Worm (Caenorhabditis elegans) whole organism, young adult: ENCODE data around the gene plk-1.

Experiments used
- B0019.2 ChIP-seq: fragments of 200-800 bp; sonication (Bioruptor generic); conservative IDR thresholded peaks from 2 replicates; pipeline ENCODE4 v1.3.6; 2022; ENCODE audit warnings: missing genetic modification reagents, missing genetic modification characterization, missing compliant biosample characterization
- B0035.1 ChIP-seq: sonication (generic microtip); optimal IDR thresholded peaks from 2 replicates; lab custom pipeline; 2016; ENCODE audit warnings: missing genetic modification characterization, mild to moderate bottlenecking, missing compliant biosample characterization, missing genotype, missing genetic modification reagents
- F10E7.11 ChIP-seq: sonication (generic microtip); optimal IDR thresholded peaks from 2 replicates; lab custom pipeline; 2017; ENCODE audit warnings: mild to moderate bottlenecking, missing genetic modification characterization, moderate library complexity, missing compliant biosample characterization
- F22D6.2 ChIP-seq: sonication (generic microtip); optimal IDR thresholded peaks from 2 replicates; lab custom pipeline; 2016; ENCODE audit warnings: mild to moderate bottlenecking, missing genetic modification characterization, missing compliant biosample characterization
- F49E8.2 ChIP-seq: sonication (generic microtip); optimal IDR thresholded peaks from 3 replicates; lab custom pipeline; 2017; ENCODE audit warnings: missing genetic modification characterization, mild to moderate bottlenecking, missing compliant biosample characterization, antibody characterized with exemption, moderate library complexity; ENCODE audit not compliant: insufficient read depth
- F52B5.7 ChIP-seq: sonication (generic microtip); optimal IDR thresholded peaks from 2 replicates; lab custom pipeline; 2016; ENCODE audit warnings: mild to moderate bottlenecking, missing genetic modification characterization, missing compliant biosample characterization
- F57C9.4 ChIP-seq: sonication (generic microtip); optimal IDR thresholded peaks from 2 replicates; lab custom pipeline; 2017; ENCODE audit warnings: mild to moderate bottlenecking, missing genetic modification characterization, missing compliant biosample characterization
- K11D2.4 ChIP-seq: fragments of 200-800 bp; sonication (Bioruptor generic); IDR thresholded peaks from 2 replicates; pipeline ENCODE4 v1.3.6; 2022; ENCODE audit warnings: missing genetic modification reagents, missing genetic modification characterization, missing compliant biosample characterization
- K12H6.12 ChIP-seq: fragments of 200-800 bp; sonication (Bioruptor generic); optimal IDR thresholded peaks from 2 replicates; lab custom pipeline; 2018; ENCODE audit warnings: mild to moderate bottlenecking, missing genetic modification characterization, missing compliant biosample characterization
- T26A5.8 ChIP-seq: sonication (generic microtip); optimal IDR thresholded peaks from 2 replicates; lab custom pipeline; 2016; ENCODE audit warnings: missing genetic modification characterization, missing compliant biosample characterization
- Y53F4B.3 ChIP-seq: fragments of 200-800 bp; sonication (Bioruptor generic); IDR thresholded peaks from 2 replicates; pipeline ENCODE4 v1.3.6; 2022; ENCODE audit warnings: missing genetic modification reagents, missing genetic modification characterization, missing compliant biosample characterization
- Y95B8A.8 ChIP-seq: fragments of 200-800 bp; sonication (Bioruptor generic); IDR thresholded peaks from 2 replicates; pipeline ENCODE4 v1.3.6; 2022; ENCODE audit warnings: missing genetic modification reagents, missing genetic modification characterization, missing compliant biosample characterization
- athp-1 ChIP-seq: sonication (generic microtip); optimal IDR thresholded peaks from 2 replicates; lab custom pipeline; 2017; ENCODE audit warnings: mild to moderate bottlenecking, missing genetic modification characterization, missing compliant biosample characterization
- ceh-40 ChIP-seq: fragments of 200-800 bp; sonication (Bioruptor generic); IDR thresholded peaks from 2 replicates; pipeline ENCODE4 v1.3.6; 2022; ENCODE audit warnings: missing genetic modification characterization, missing compliant biosample characterization
- ceh-58 ChIP-seq: fragments of 200-800 bp; sonication (Bioruptor generic); IDR thresholded peaks from 2 replicates; pipeline ENCODE4 v1.3.6; 2022; ENCODE audit warnings: missing genetic modification characterization, missing compliant biosample characterization
- ceh-79 ChIP-seq: sonication (generic microtip); optimal IDR thresholded peaks from 2 replicates; lab custom pipeline; 2017; ENCODE audit warnings: mild to moderate bottlenecking, missing genetic modification characterization, missing compliant biosample characterization
- ceh-91 ChIP-seq: fragments of 200-800 bp; sonication (Bioruptor generic); IDR thresholded peaks from 2 replicates; pipeline ENCODE4 v1.3.6; 2022; ENCODE audit warnings: missing genetic modification reagents, missing genetic modification characterization, missing compliant biosample characterization
- chd-7 ChIP-seq: sonication (generic microtip); optimal IDR thresholded peaks from 2 replicates; lab custom pipeline; 2016; ENCODE audit warnings: mild to moderate bottlenecking, missing genetic modification characterization, moderate library complexity, missing compliant biosample characterization
- dpff-1 ChIP-seq: sonication (generic microtip); optimal IDR thresholded peaks from 2 replicates; lab custom pipeline; 2017; ENCODE audit warnings: mild to moderate bottlenecking, missing genetic modification characterization, missing compliant biosample characterization
- ekl-4 ChIP-seq: fragments of 200-800 bp; sonication (Bioruptor generic); IDR thresholded peaks from 2 replicates; pipeline ENCODE4 v1.3.6; 2022; ENCODE audit warnings: missing genetic modification reagents, missing genetic modification characterization, missing compliant biosample characterization
- gei-17 ChIP-seq: fragments of 200-800 bp; sonication (Bioruptor generic); optimal IDR thresholded peaks from 2 replicates; lab custom pipeline; 2018; ENCODE audit warnings: mild to moderate bottlenecking, missing genetic modification characterization, missing compliant biosample characterization
- him-1 ChIP-seq: sonication (generic microtip); optimal IDR thresholded peaks from 2 replicates; lab custom pipeline; 2016; ENCODE audit warnings: missing genotype, missing genetic modification reagents, missing genetic modification characterization, missing compliant biosample characterization
- hlh-12 ChIP-seq: sonication (generic microtip); optimal IDR thresholded peaks from 2 replicates; lab custom pipeline; 2016; ENCODE audit warnings: missing genetic modification characterization, missing compliant biosample characterization
- hmg-1.2 ChIP-seq: fragments of 200-800 bp; sonication (Bioruptor generic); IDR thresholded peaks from 2 replicates; pipeline ENCODE4 v1.3.6; 2022; ENCODE audit warnings: missing genetic modification reagents, missing genetic modification characterization, missing compliant biosample characterization
- let-526 ChIP-seq: fragments of 200-800 bp; sonication (Bioruptor generic); IDR thresholded peaks from 2 replicates; pipeline ENCODE4 v1.3.6; 2022; ENCODE audit warnings: missing genetic modification reagents, missing genetic modification characterization, missing compliant biosample characterization
- let-607 ChIP-seq, 2 experiments: fragments of 200-800 bp in 1 of 2; sonication (Bioruptor generic) in 1 of 2; sonication (generic microtip) in 1 of 2; optimal IDR thresholded peaks; 2 replicates each; lab custom pipeline; 2016 to 2018; ENCODE audit warnings: mild to moderate bottlenecking in 2 of 2, missing compliant biosample characterization in 2 of 2, missing genetic modification characterization in 2 of 2, moderate library complexity in 2 of 2, missing genotype in 1 of 2
- lsl-1 ChIP-seq: fragments of 200-800 bp; sonication (Bioruptor generic); optimal IDR thresholded peaks from 2 replicates; lab custom pipeline; 2018; ENCODE audit warnings: mild to moderate bottlenecking, missing genetic modification characterization, moderate library complexity, missing compliant biosample characterization
- lsy-27 ChIP-seq: sonication (generic microtip); optimal IDR thresholded peaks from 2 replicates; lab custom pipeline; 2017; ENCODE audit warnings: missing genetic modification characterization, mild to moderate bottlenecking, missing compliant biosample characterization, antibody characterized with exemption, missing genotype, borderline replicate concordance; ENCODE audit not compliant: insufficient read depth
- madf-10 ChIP-seq: sonication (generic microtip); optimal IDR thresholded peaks from 2 replicates; lab custom pipeline; 2016; ENCODE audit warnings: mild to moderate bottlenecking, missing genetic modification characterization, missing compliant biosample characterization
- madf-8 ChIP-seq: fragments of 200-800 bp; sonication (Bioruptor generic); conservative IDR thresholded peaks from 2 replicates; pipeline ENCODE4 v1.3.6; 2022; ENCODE audit warnings: missing genetic modification reagents, missing genetic modification characterization, missing compliant biosample characterization
- nfyb-1 ChIP-seq: fragments of 200-800 bp; sonication (Bioruptor generic); IDR thresholded peaks from 2 replicates; pipeline ENCODE4 v1.3.6; 2022; ENCODE audit warnings: missing genetic modification reagents, missing genetic modification characterization, missing compliant biosample characterization
- rec-8 ChIP-seq, 2 experiments: sonication (generic microtip); optimal IDR thresholded peaks; 2 replicates each; lab custom pipeline; 2016; ENCODE audit warnings: mild to moderate bottlenecking in 2 of 2, missing genetic modification characterization in 2 of 2, missing genetic modification reagents in 2 of 2, missing genotype in 2 of 2, missing biosample characterization in 1 of 2, missing compliant biosample characterization in 1 of 2, moderate library complexity in 1 of 2
- rpc-1 ChIP-seq, 2 experiments: fragments of 150-350 bp in 1 of 2; sonication (generic microtip) in 1 of 2; optimal IDR thresholded peaks; 2 replicates each; lab custom pipeline; 2014 to 2018; ENCODE audit warnings: missing biosample characterization in 1 of 2, missing genetic modification characterization in 1 of 2, missing genetic modification reagents in 1 of 2, missing genotype in 1 of 2
- snpc-1.3 ChIP-seq: sonication (generic microtip); optimal IDR thresholded peaks from 2 replicates; lab custom pipeline; 2017; ENCODE audit warnings: missing genetic modification characterization, mild to moderate bottlenecking, missing compliant biosample characterization, antibody characterized with exemption, moderate library complexity, missing genotype, missing genetic modification reagents; ENCODE audit not compliant: insufficient read depth
- snpc-3.4 ChIP-seq: sonication (generic microtip); optimal IDR thresholded peaks from 2 replicates; lab custom pipeline; 2017; ENCODE audit warnings: missing genetic modification characterization, mild to moderate bottlenecking, missing compliant biosample characterization, antibody characterized with exemption, moderate library complexity, missing genotype, missing genetic modification reagents
- tbp1 ChIP-seq: fragments of 200-800 bp; sonication (Bioruptor generic); optimal IDR thresholded peaks from 2 replicates; lab custom pipeline; 2018; ENCODE audit warnings: mild to moderate bottlenecking, missing genetic modification characterization, missing compliant biosample characterization
- unc-130 ChIP-seq: sonication (generic microtip); optimal IDR thresholded peaks from 2 replicates; lab custom pipeline; 2016; ENCODE audit warnings: missing genetic modification reagents, missing genetic modification characterization, missing compliant biosample characterization
- xnd-1 ChIP-seq: sonication (generic microtip); optimal IDR thresholded peaks from 2 replicates; lab custom pipeline; 2016; ENCODE audit warnings: missing genotype, missing genetic modification reagents, missing genetic modification characterization, missing compliant biosample characterization
- zim-3 ChIP-seq: sonication (generic microtip); optimal IDR thresholded peaks from 2 replicates; lab custom pipeline; 2017; ENCODE audit warnings: mild to moderate bottlenecking, missing genetic modification characterization, moderate library complexity, missing compliant biosample characterization
- ztf-18 ChIP-seq: sonication (generic microtip); optimal IDR thresholded peaks from 2 replicates; lab custom pipeline; 2016; ENCODE audit warnings: missing genotype, mild to moderate bottlenecking, missing genetic modification characterization, missing compliant biosample characterization
- ztf-22 ChIP-seq: fragments of 200-800 bp; sonication (Bioruptor generic); optimal IDR thresholded peaks from 2 replicates; lab custom pipeline; 2018; ENCODE audit warnings: mild to moderate bottlenecking, missing genetic modification characterization, moderate library complexity, missing compliant biosample characterization
- ztf-26 ChIP-seq: sonication (generic microtip); optimal IDR thresholded peaks from 2 replicates; lab custom pipeline; 2017; ENCODE audit warnings: missing genetic modification characterization, missing compliant biosample characterization
- ztf-3 ChIP-seq: fragments of 200-800 bp; sonication (Bioruptor generic); optimal IDR thresholded peaks from 2 replicates; lab custom pipeline; 2018; ENCODE audit warnings: mild to moderate bottlenecking, missing genetic modification characterization, missing compliant biosample characterization
- ztf-6 ChIP-seq: fragments of 200-800 bp; sonication (Bioruptor generic); IDR thresholded peaks from 2 replicates; pipeline ENCODE4 v1.3.6; 2022; ENCODE audit warnings: missing genetic modification reagents, missing genetic modification characterization, missing compliant biosample characterization

Gene plk-1

ce11 chrIII:8069206-8069605 is 31.9 kb upstream of the plk-1 start (continued):
- TF ChIP-seq let-607 (tag; optimal IDR thresholded peaks at IDR 0.05; lab: Kevin White, UChicago) (no peak), madf-8 (no peak), athp-1 (tag; lab: Kevin White, UChicago) (no peak), ztf-22 (GFP tag; lab: Kevin White, UChicago) (no peak), B0019.2 (GFP tag; lab: Robert Waterston, UW) (0 out of 2 replicates have a peak, but pooled peaks have one; percentile 14), F57C9.4 (tag; lab: Kevin White, UChicago) (no peak), him-1 (tag; lab: Kevin White, UChicago) (peak; percentile 58), let-526 (GFP tag; lab: Robert Waterston, UW) (no peak), ceh-91 (no peak), Y53F4B.3 (GFP tag; lab: Robert Waterston, UW) (no peak), ztf-3 (GFP tag; lab: Kevin White, UChicago) (no peak), Y95B8A.8 (GFP tag; lab: Robert Waterston, UW) (no peak), ekl-4 (GFP tag; lab: Robert Waterston, UW) (no peak), snpc-3.4 (peak; percentile 76), xnd-1 (tag; lab: Kevin White, UChicago) (no peak), lsl-1 (GFP tag; lab: Kevin White, UChicago) (no peak), ceh-58 (GFP tag; lab: Robert Waterston, UW) (no peak), ztf-26 (tag; lab: Kevin White, UChicago) (no peak), hlh-12 (tag; lab: Kevin White, UChicago) (no peak), F49E8.2 (tag; lab: Kevin White, UChicago) (peak; percentile 7), B0035.1 (tag; lab: Kevin White, UChicago) (no peak), K11D2.4 (GFP tag; lab: Robert Waterston, UW) (no peak), hmg-1.2 (GFP tag; lab: Robert Waterston, UW) (peak; percentile 39; the same call in 1 of the 2 replicates), chd-7 (tag; lab: Kevin White, UChicago) (no peak), dpff-1 (tag; lab: Kevin White, UChicago) (no peak), rec-8 (tag; optimal IDR thresholded peaks at IDR 0.05; lab: Kevin White, UChicago) (no peak), lsy-27 (no peak), F22D6.2 (no peak), gei-17 (no peak), ceh-40 (GFP tag; lab: Robert Waterston, UW) (no peak), zim-3 (tag; lab: Kevin White, UChicago) (no peak), unc-130 (no peak), K12H6.12 (tag; lab: Kevin White, UChicago) (no peak), nfyb-1 (GFP tag; lab: Robert Waterston, UW) (0 out of 2 replicates have a peak, but pooled peaks have one; percentile 70), F10E7.11 (tag; lab: Kevin White, UChicago) (no peak), F52B5.7 (tag; lab: Kevin White, UChicago) (no peak), ceh-79 (tag; lab: Kevin White, UChicago) (no peak), tbp1 (peak; percentile 92), ztf-6 (no peak), snpc-1.3 (tag; lab: Kevin White, UChicago) (no peak), rpc-1 (optimal IDR thresholded peaks at IDR 0.05; lab: Kevin White, UChicago) (peak; percentile 66), rpc-1 (tag; optimal IDR thresholded peaks at IDR 0.05; lab: Kevin White, UChicago) (peak; percentile 74), T26A5.8 (no peak), ztf-18 (tag; lab: Kevin White, UChicago) (no peak), madf-10 (tag; lab: Kevin White, UChicago) (no peak)
